Worm (Caenorhabditis elegans) whole organism, mixed stage, embryonic: ENCODE measurements around the gene tebp-1.

Experiments
- ceh-43 ChIP-seq: fragments of 200-800 bp; sonication (Bioruptor generic); optimal IDR thresholded peaks from 2 replicates; lab custom pipeline; 2018; ENCODE audit warnings: mild to moderate bottlenecking, missing genetic modification characterization, moderate library complexity, missing compliant biosample characterization
- elt-3 ChIP-seq: fragments of 150-350 bp; optimal IDR thresholded peaks from 2 replicates; lab custom pipeline; 2014; ENCODE audit warnings: missing biosample characterization, missing genetic modification characterization
- lsy-2 ChIP-seq: fragments of 150-350 bp; optimal IDR thresholded peaks from 2 replicates; lab custom pipeline; 2014; ENCODE audit warnings: missing biosample characterization, missing genetic modification characterization
- nhr-237 ChIP-seq: fragments of 150-350 bp; optimal IDR thresholded peaks from 2 replicates; lab custom pipeline; 2014; ENCODE audit warnings: missing biosample characterization, missing genetic modification characterization
- unc-39 ChIP-seq: fragments of 150-350 bp; optimal IDR thresholded peaks from 2 replicates; lab custom pipeline; 2014; ENCODE audit warnings: missing biosample characterization, missing genetic modification characterization
- unc-62 ChIP-seq: fragments of 150-350 bp; optimal IDR thresholded peaks from 2 replicates; lab custom pipeline; 2014; ENCODE audit warnings: missing biosample characterization, missing genetic modification reagents, missing genetic modification characterization
- zip-8 ChIP-seq: fragments of 150-350 bp; optimal IDR thresholded peaks from 2 replicates; lab custom pipeline; 2014; ENCODE audit warnings: missing biosample characterization, missing genetic modification characterization

- TF ChIP-seq nhr-237 (tag; lab: Kevin White, UChicago) (no peak), unc-62 (GFP tag; lab: Kevin White, UChicago) (no peak), lsy-2 (tag; lab: Kevin White, UChicago) (no peak), elt-3 (no peak), ceh-43 (GFP tag; lab: Kevin White, UChicago) (no peak), zip-8 (tag; lab: Kevin White, UChicago) (no peak), unc-39 (tag; lab: Kevin White, UChicago) (no peak)
These were observed 19.6 kb downstream of the tebp-1 start, which contains the start of gene sdz-26 for ce11 chrII:14381450-14381849.
